Worm (Caenorhabditis elegans): Measurements from ENCODE around the gene W01D2.3.

- TF ChIP-seq mdl-1 (tag; optimal IDR thresholded peaks at IDR 0.05): no peak
- no peak for TF ChIP-seq egl-27 (tag; optimal IDR thresholded peaks at IDR 0.05)
- TF ChIP-seq tbx-2 (tag; optimal IDR thresholded peaks at IDR 0.05): no peak
- no peak for TF ChIP-seq skn-1 (tag; optimal IDR thresholded peaks at IDR 0.05)
Measured at ce11 chrII:14841253-14841652, 37.1 kb upstream of the W01D2.3 start.

Measured in whole organism, L1 larva.